Worm (Caenorhabditis elegans): ENCODE data around the gene Y54F10AM.15.

The Y54F10AM.15 gene

ce11 chrIII:2487046-2487760 is 41.3 kb downstream of the Y54F10AM.15 start, which contains the start of gene Y54F10AL.1:
Y54F10AL.1 (plus strand) TSS chrIII:2487710.
- TF ChIP-seq lsy-2 (tag; optimal IDR thresholded peaks at IDR 0.05) (peak in 1 of 2 experiments; percentile 40), T26A8.4 (GFP tag; IDR thresholded peaks at IDR 0.05) (no peak), lin-38 (GFP tag; IDR thresholded peaks at IDR 0.05) (peak; percentile 36), aha-1 (tag) (peak; percentile 88), dpl-1 (GFP tag; optimal IDR thresholded peaks at IDR 0.05) (peak; percentile 24), mes-2 (tag; optimal IDR thresholded peaks at IDR 0.05; ENCODE audit: poor library complexity, severe bottlenecking) (peak; percentile 46)

- TF ChIP-seq ceh-28 (tag; optimal IDR thresholded peaks at IDR 0.05) (peak; percentile 77), snpc-4 (tag; optimal IDR thresholded peaks at IDR 0.05) (no peak), nhr-10 (tag; optimal IDR thresholded peaks at IDR 0.05) (no peak)
Measured at ce11 chrIII:2482754-2483153, 45.7 kb downstream of the Y54F10AM.15 start.

ce11 chrIII:2482171-2482570 is 46.3 kb downstream of the Y54F10AM.15 start:
- TF ChIP-seq ceh-82 (tag; optimal IDR thresholded peaks at IDR 0.05) (no peak), lsy-2 (tag; optimal IDR thresholded peaks at IDR 0.05) (peak in 1 of 2 experiments; percentile 68), lin-13 (GFP tag; optimal IDR thresholded peaks at IDR 0.05) (peak; percentile 88)

All from whole organism, L4 larva.